Worm (Caenorhabditis elegans) whole organism, L2 larva: Measurements from ENCODE around the gene ZK380.6.

Source experiments
- Y55F3AM.14 ChIP-seq: fragments of 200-800 bp; sonication (Bioruptor generic); optimal IDR thresholded peaks from 2 replicates; lab custom pipeline; 2018; ENCODE audit warnings: mild to moderate bottlenecking, missing genetic modification characterization, missing compliant biosample characterization
- ZK546.5 ChIP-seq: sonication (generic microtip); optimal IDR thresholded peaks from 2 replicates; lab custom pipeline; 2017; ENCODE audit warnings: missing biosample characterization, missing genetic modification characterization
- alr-1 ChIP-seq: fragments of 150-350 bp; optimal IDR thresholded peaks from 2 replicates; lab custom pipeline; 2014; ENCODE audit warnings: missing biosample characterization, missing genetic modification characterization
- aly-2 ChIP-seq: fragments of 150-350 bp; optimal IDR thresholded peaks from 2 replicates; lab custom pipeline; 2014; ENCODE audit warnings: missing biosample characterization, missing genetic modification characterization
- ama-1 ChIP-seq: fragments of 150-350 bp; optimal IDR thresholded peaks from 2 replicates; lab custom pipeline; 2018; ENCODE audit warnings: inconsistent platforms
- ceh-16 ChIP-seq: fragments of 150-350 bp; optimal IDR thresholded peaks from 2 replicates; lab custom pipeline; 2014; ENCODE audit warnings: missing biosample characterization, missing genetic modification characterization
- ceh-82 ChIP-seq: fragments of 150-350 bp; optimal IDR thresholded peaks from 2 replicates; lab custom pipeline; 2014; ENCODE audit warnings: missing biosample characterization, missing genetic modification characterization
- crh-2 ChIP-seq: sonication (generic microtip); optimal IDR thresholded peaks from 2 replicates; lab custom pipeline; 2017; ENCODE audit warnings: missing biosample characterization, missing genetic modification characterization
- dmd-4 ChIP-seq: sonication (generic microtip); optimal IDR thresholded peaks from 2 replicates; lab custom pipeline; 2017; ENCODE audit warnings: missing biosample characterization, missing genetic modification characterization
- elt-1 ChIP-seq: fragments of 150-350 bp; optimal IDR thresholded peaks from 2 replicates; lab custom pipeline; 2014; ENCODE audit warnings: missing biosample characterization, missing genetic modification characterization
- elt-3 ChIP-seq: sonication (generic microtip); optimal IDR thresholded peaks from 2 replicates; lab custom pipeline; 2017; ENCODE audit warnings: missing biosample characterization, missing genetic modification characterization
- fos-1 ChIP-seq: fragments of 150-350 bp; optimal IDR thresholded peaks from 2 replicates; lab custom pipeline; 2014; ENCODE audit warnings: missing biosample characterization, missing genetic modification characterization
- gmeb-1 ChIP-seq: fragments of 150-350 bp; optimal IDR thresholded peaks from 2 replicates; lab custom pipeline; 2014; ENCODE audit warnings: missing biosample characterization, missing genetic modification characterization
- lin-11 ChIP-seq: fragments of 150-350 bp; sonication (generic microtip); optimal IDR thresholded peaks from 2 replicates; lab custom pipeline; 2014; ENCODE audit warnings: missing biosample characterization, missing genetic modification characterization, inconsistent platforms, mixed read lengths
- lin-13 ChIP-seq: fragments of 150-350 bp; optimal IDR thresholded peaks from 2 replicates; lab custom pipeline; 2014; ENCODE audit warnings: missing biosample characterization, missing genetic modification reagents, missing genetic modification characterization
- mab-5 ChIP-seq: fragments of 150-350 bp; optimal IDR thresholded peaks from 2 replicates; lab custom pipeline; 2014; ENCODE audit warnings: missing biosample characterization, missing genetic modification characterization
- mbf-1 ChIP-seq: sonication (generic microtip); optimal IDR thresholded peaks from 2 replicates; lab custom pipeline; 2017; ENCODE audit warnings: missing biosample characterization, missing genetic modification characterization
- mdl-1 ChIP-seq, 2 experiments: fragments of 150-350 bp in 1 of 2; sonication (generic microtip) in 1 of 2; optimal IDR thresholded peaks; 2 replicates each; lab custom pipeline; 2017; ENCODE audit warnings: missing biosample characterization in 2 of 2, missing genetic modification characterization in 2 of 2
- nhr-10 ChIP-seq: sonication (generic microtip); optimal IDR thresholded peaks from 2 replicates; lab custom pipeline; 2017; ENCODE audit warnings: missing biosample characterization, missing genetic modification characterization
- nhr-129 ChIP-seq: fragments of 150-350 bp; optimal IDR thresholded peaks from 2 replicates; lab custom pipeline; 2014; ENCODE audit warnings: missing biosample characterization, missing genetic modification characterization
- nhr-23 ChIP-seq: fragments of 150-350 bp; optimal IDR thresholded peaks from 2 replicates; lab custom pipeline; 2014; ENCODE audit warnings: missing biosample characterization, missing genetic modification reagents, missing genetic modification characterization
- nhr-25 ChIP-seq: fragments of 150-350 bp; sonication (generic microtip); optimal IDR thresholded peaks from 3 replicates; lab custom pipeline; 2014; ENCODE audit warnings: missing biosample characterization, missing genetic modification characterization
- nhr-6 ChIP-seq: fragments of 150-350 bp; optimal IDR thresholded peaks from 2 replicates; lab custom pipeline; 2014; ENCODE audit warnings: missing biosample characterization, missing genetic modification characterization
- nhr-77 ChIP-seq: fragments of 150-350 bp; optimal IDR thresholded peaks from 2 replicates; lab custom pipeline; 2014; ENCODE audit warnings: missing biosample characterization, missing genetic modification characterization
- peb-1 ChIP-seq: fragments of 150-350 bp; optimal IDR thresholded peaks from 2 replicates; lab custom pipeline; 2014; ENCODE audit warnings: missing biosample characterization, missing genetic modification characterization
- sem-4 ChIP-seq: fragments of 150-350 bp; optimal IDR thresholded peaks from 2 replicates; lab custom pipeline; 2014; ENCODE audit warnings: missing biosample characterization, missing genetic modification reagents, missing genetic modification characterization
- skn-1 ChIP-seq: sonication (generic microtip); optimal IDR thresholded peaks from 2 replicates; lab custom pipeline; 2017; ENCODE audit warnings: missing biosample characterization, missing genetic modification characterization
- sma-3 ChIP-seq: sonication (generic microtip); optimal IDR thresholded peaks from 2 replicates; lab custom pipeline; 2016; ENCODE audit warnings: missing genetic modification reagents, missing genetic modification characterization, missing compliant biosample characterization
- sma-9 ChIP-seq, 2 experiments: fragments of 150-350 bp in 1 of 2; sonication (generic microtip) in 1 of 2; optimal IDR thresholded peaks; 2 replicates each; lab custom pipeline; 2014 to 2016; ENCODE audit warnings: missing genetic modification characterization in 2 of 2, mild to moderate bottlenecking in 1 of 2, missing biosample characterization in 1 of 2, missing compliant biosample characterization in 1 of 2, missing genetic modification reagents in 1 of 2, moderate library complexity in 1 of 2
- snpc-4 ChIP-seq: fragments of 150-350 bp; optimal IDR thresholded peaks from 2 replicates; lab custom pipeline; 2014; ENCODE audit warnings: missing biosample characterization, missing genetic modification characterization
- unc-55 ChIP-seq: fragments of 150-350 bp; sonication (generic microtip); optimal IDR thresholded peaks from 3 replicates; lab custom pipeline; 2014; ENCODE audit warnings: missing biosample characterization, missing genetic modification reagents, missing genetic modification characterization
- zag-1 ChIP-seq: fragments of 150-350 bp; optimal IDR thresholded peaks from 2 replicates; lab custom pipeline; 2014; ENCODE audit warnings: missing biosample characterization, missing genetic modification characterization
- ztf-11 ChIP-seq: sonication (generic microtip); optimal IDR thresholded peaks from 2 replicates; lab custom pipeline; 2017; ENCODE audit warnings: missing biosample characterization, missing genetic modification characterization
- ztf-4 ChIP-seq: fragments of 150-350 bp; optimal IDR thresholded peaks from 2 replicates; lab custom pipeline; 2014; ENCODE audit warnings: missing biosample characterization, missing genetic modification characterization

Gene ZK380.6

DNA sequence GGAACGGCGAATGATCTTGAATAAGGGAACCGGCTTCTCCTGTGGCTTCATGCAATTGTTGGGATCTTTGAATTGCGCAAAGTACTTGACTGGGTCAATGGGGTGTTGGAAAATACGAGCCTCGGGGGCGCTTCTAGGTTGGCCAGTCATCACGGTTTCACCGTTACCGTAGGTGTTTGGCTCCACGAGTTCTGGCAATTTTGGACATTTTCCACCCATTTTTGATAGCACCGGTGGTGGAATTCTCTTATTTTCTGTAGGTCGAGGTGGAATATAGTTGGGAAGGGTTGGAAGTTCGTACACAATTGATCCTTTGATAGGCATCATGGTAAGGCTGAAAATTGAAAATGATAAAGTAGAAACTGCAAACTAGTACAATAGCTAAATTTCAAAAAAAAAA is 2.6 kb upstream of the ZK380.6 start, which contains the start of gene ZK380.4:
Gene ZK380.4 (minus strand): TSS at position 327 of the 400 bp plus-strand sequence.
- TF ChIP-seq Y55F3AM.14: no peak
- no peak for TF ChIP-seq mdl-1 (tag; optimal IDR thresholded peaks at IDR 0.05; lab: Kevin White, UChicago)
- TF ChIP-seq nhr-77 (tag; lab: Kevin White, UChicago): no peak
- TF ChIP-seq ama-1 (lab: Kevin White, UChicago): no peak
- TF ChIP-seq dmd-4 (tag; lab: Kevin White, UChicago): no peak
- TF ChIP-seq nhr-25: no peak
- TF ChIP-seq nhr-6 (tag; lab: Kevin White, UChicago): no peak
- TF ChIP-seq elt-1 (tag; lab: Kevin White, UChicago): no peak

ce11 chrX:1655207-1655606 is 961 bp downstream of the ZK380.6 start, which contains the start of gene tbx-32:
Gene tbx-32, plus strand, starts transcription at chrX:1655507.
- no peak for TF ChIP-seq elt-1 (tag; lab: Kevin White, UChicago)
- no peak for TF ChIP-seq ztf-11
- TF ChIP-seq dmd-4 (tag; lab: Kevin White, UChicago): no peak

DNA sequence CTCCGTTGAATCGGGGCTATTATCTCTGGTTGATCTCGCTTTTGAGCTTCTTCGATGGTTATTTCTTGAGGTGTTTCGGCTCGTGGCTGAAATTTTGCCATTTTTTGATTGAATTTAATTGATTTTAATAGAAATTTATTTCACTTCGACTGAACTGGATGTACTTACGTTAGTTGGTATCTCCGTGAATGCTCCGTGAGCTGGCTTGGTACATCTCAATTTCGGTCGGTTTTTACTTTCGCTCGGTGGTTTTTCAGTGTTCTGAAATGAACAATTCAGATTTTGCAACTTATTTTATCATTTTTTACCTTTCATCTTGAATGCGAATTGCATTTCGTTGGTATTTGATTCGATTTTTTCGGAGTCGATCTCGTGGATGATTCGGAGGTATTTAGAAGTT is 10.7 kb downstream of the ZK380.6 start, which contains the start of gene R09H3.2:
Gene R09H3.2 (minus strand): TSS at position 101 of the 400 bp plus-strand sequence.
- no peak for TF ChIP-seq nhr-129 (tag; lab: Kevin White, UChicago)
- no peak for TF ChIP-seq aly-2 (tag; lab: Kevin White, UChicago)
- no peak for TF ChIP-seq sma-3
- no peak for TF ChIP-seq lin-11 (tag; lab: Kevin White, UChicago)
- TF ChIP-seq elt-1 (tag; lab: Kevin White, UChicago): no peak
- TF ChIP-seq mbf-1 (tag; lab: Kevin White, UChicago): no peak

- no peak for TF ChIP-seq dmd-4 (tag; lab: Kevin White, UChicago)
- no peak for TF ChIP-seq ZK546.5 (tag; lab: Kevin White, UChicago)
- no peak for TF ChIP-seq fos-1 (tag; lab: Kevin White, UChicago)
- no peak for TF ChIP-seq mab-5 (tag; lab: Kevin White, UChicago)
- no peak for TF ChIP-seq alr-1
- no peak for TF ChIP-seq peb-1 (tag; lab: Kevin White, UChicago)
- no peak for TF ChIP-seq ama-1 (lab: Kevin White, UChicago)
- no peak for TF ChIP-seq zag-1 (tag; lab: Kevin White, UChicago)
- no peak for TF ChIP-seq nhr-6 (tag; lab: Kevin White, UChicago)
- TF ChIP-seq gmeb-1 (tag; lab: Kevin White, UChicago): no peak
- no peak for TF ChIP-seq crh-2
- TF ChIP-seq sma-9 (GFP tag; optimal IDR thresholded peaks at IDR 0.05; lab: Kevin White, UChicago): no peak
- no peak for TF ChIP-seq sma-9 (tag; optimal IDR thresholded peaks at IDR 0.05; lab: Kevin White, UChicago)
- TF ChIP-seq elt-1 (tag; lab: Kevin White, UChicago): no peak
- TF ChIP-seq skn-1 (tag; lab: Kevin White, UChicago): no peak
- TF ChIP-seq lin-11 (tag; lab: Kevin White, UChicago): no peak
- no peak for TF ChIP-seq ceh-16 (tag; lab: Kevin White, UChicago)
- no peak for TF ChIP-seq lin-13 (GFP tag; lab: Kevin White, UChicago)
- no peak for TF ChIP-seq sma-3
- no peak for TF ChIP-seq nhr-10
- no peak for TF ChIP-seq nhr-129 (tag; lab: Kevin White, UChicago)
These were observed 12.8 kb downstream of the ZK380.6 start for ce11 chrX:1667056-1667455.

DNA sequence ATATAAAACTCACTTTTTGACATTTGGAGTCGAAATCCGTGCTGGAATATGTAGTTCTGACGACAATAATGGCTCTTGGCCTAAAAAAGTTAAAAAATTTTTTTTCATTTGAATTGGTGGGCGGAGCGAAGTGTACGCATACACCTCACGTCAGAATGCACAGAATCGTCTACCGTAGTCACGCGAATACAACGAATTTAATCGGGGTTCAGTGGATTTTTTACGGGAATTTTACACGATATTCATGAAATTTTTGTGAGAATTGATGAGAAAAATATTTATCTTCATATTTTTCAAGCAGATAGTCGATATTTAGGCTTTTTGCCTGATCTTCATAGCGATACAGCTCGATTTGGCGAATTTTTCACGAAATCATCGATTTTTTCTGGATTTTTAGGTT is 14.5 kb downstream of the ZK380.6 start, which contains the start of gene R09H3.3:
Gene R09H3.3 (minus strand): TSS at position 101 of the 400 bp plus-strand sequence.
- no peak for TF ChIP-seq mdl-1 (tag; optimal IDR thresholded peaks at IDR 0.05; lab: Kevin White, UChicago)
- TF ChIP-seq sem-4 (tag; lab: Kevin White, UChicago): no peak

ce11 chrX:1674056-1674455 is 19.8 kb downstream of the ZK380.6 start, which contains the start of gene tbx-31:
Gene tbx-31, minus strand, starts transcription at chrX:1674156.
- TF ChIP-seq nhr-6 (tag; lab: Kevin White, UChicago) (no peak), nhr-77 (tag; lab: Kevin White, UChicago) (no peak), ztf-11 (no peak), mab-5 (tag; lab: Kevin White, UChicago) (no peak), nhr-25 (no peak), Y55F3AM.14 (no peak), ztf-4 (tag; lab: Kevin White, UChicago) (no peak), ceh-16 (tag; lab: Kevin White, UChicago) (no peak), ceh-82 (tag; lab: Kevin White, UChicago) (no peak), sem-4 (tag; lab: Kevin White, UChicago) (no peak), unc-55 (GFP tag; lab: Kevin White, UChicago) (no peak), elt-3 (no peak), nhr-129 (tag; lab: Kevin White, UChicago) (no peak), mbf-1 (tag; lab: Kevin White, UChicago) (no peak), ZK546.5 (tag; lab: Kevin White, UChicago) (no peak), snpc-4 (tag; lab: Kevin White, UChicago) (no peak), gmeb-1 (tag; lab: Kevin White, UChicago) (no peak), crh-2 (no peak), nhr-23 (tag; lab: Kevin White, UChicago) (no peak)
